Fruit fly (Drosophila melanogaster) whole organism, embryonic: Measurements from ENCODE around the gene CG4456.

Experiments
- ATbp ChIP-seq: fragments of 200-800 bp; sonication (Bioruptor generic); optimal IDR thresholded peaks from 2 replicates; lab custom pipeline; 2017; ENCODE audit warnings: missing biosample characterization, mild to moderate bottlenecking, missing genetic modification characterization, missing genetic modification reagents
- Atf-2 ChIP-seq: fragments of 200-800 bp; sonication (Bioruptor generic); optimal IDR thresholded peaks from 2 replicates; lab custom pipeline; 2016; ENCODE audit warnings: missing biosample characterization, missing genetic modification characterization
- Atf6 ChIP-seq: fragments of 200-800 bp; sonication (Bioruptor generic); IDR thresholded peaks from 2 replicates; pipeline ENCODE4 v1.3.6; 2022; ENCODE audit warnings: missing biosample characterization, missing genetic modification characterization
- CG10654 ChIP-seq: fragments of 200-800 bp; sonication (Bioruptor generic); optimal IDR thresholded peaks from 2 replicates; lab custom pipeline; 2016; ENCODE audit warnings: missing biosample characterization, missing genetic modification characterization
- CG10979 ChIP-seq: fragments of 200-800 bp; sonication (Bioruptor generic); optimal IDR thresholded peaks from 2 replicates; lab custom pipeline; 2018; ENCODE audit warnings: missing biosample characterization, mild to moderate bottlenecking, missing genetic modification characterization, moderate library complexity
- CG11723 ChIP-seq: fragments of 200-800 bp; sonication (Bioruptor generic); optimal IDR thresholded peaks from 2 replicates; lab custom pipeline; 2017; ENCODE audit warnings: missing biosample characterization, mild to moderate bottlenecking, missing genetic modification characterization
- CG12104 ChIP-seq: fragments of 200-800 bp; sonication (Bioruptor generic); optimal IDR thresholded peaks from 3 replicates; lab custom pipeline; 2016; ENCODE audit warnings: missing biosample characterization, missing genetic modification characterization
- CG12769 ChIP-seq: fragments of 200-800 bp; sonication (Bioruptor generic); optimal IDR thresholded peaks from 2 replicates; lab custom pipeline; 2019; ENCODE audit warnings: missing biosample characterization, mild to moderate bottlenecking, missing genetic modification characterization, moderate library complexity
- CG13424 ChIP-seq: fragments of 200-800 bp; sonication (Bioruptor generic); optimal IDR thresholded peaks from 2 replicates; lab custom pipeline; 2019; ENCODE audit warnings: missing biosample characterization, mild to moderate bottlenecking, missing genetic modification characterization, moderate library complexity
- CG14965 ChIP-seq: fragments of 200-800 bp; sonication (Bioruptor generic); optimal IDR thresholded peaks from 2 replicates; lab custom pipeline; 2016; ENCODE audit warnings: missing biosample characterization, missing genetic modification characterization, borderline replicate concordance
- CG15479 ChIP-seq: fragments of 200-800 bp; sonication (Bioruptor generic); optimal IDR thresholded peaks from 3 replicates; lab custom pipeline; 2019; ENCODE audit warnings: missing biosample characterization, mild to moderate bottlenecking, missing genetic modification characterization, moderate library complexity
- CG15696 ChIP-seq: fragments of 200-800 bp; sonication (Bioruptor generic); optimal IDR thresholded peaks from 2 replicates; lab custom pipeline; 2019; ENCODE audit warnings: missing biosample characterization, mild to moderate bottlenecking, missing genetic modification characterization, moderate library complexity
- CG16779 ChIP-seq: fragments of 200-800 bp; sonication (Bioruptor generic); IDR thresholded peaks from 2 replicates; pipeline ENCODE4 v1.3.6; 2022; ENCODE audit warnings: missing biosample characterization, missing genetic modification characterization
- CG16815 ChIP-seq: fragments of 200-800 bp; sonication (Bioruptor generic); optimal IDR thresholded peaks from 3 replicates; lab custom pipeline; 2017; ENCODE audit warnings: missing biosample characterization, mild to moderate bottlenecking, missing genetic modification characterization
- CG17829 ChIP-seq: fragments of 200-800 bp; optimal IDR thresholded peaks from 2 replicates; lab custom pipeline; 2019; ENCODE audit warnings: missing biosample characterization, mild to moderate bottlenecking, missing genetic modification characterization, moderate library complexity
- CG17912 ChIP-seq: fragments of 200-800 bp; sonication (Bioruptor generic); optimal IDR thresholded peaks from 2 replicates; lab custom pipeline; 2018; ENCODE audit warnings: missing biosample characterization, mild to moderate bottlenecking, missing genetic modification characterization
- CG2120 ChIP-seq: fragments of 200-800 bp; sonication (Bioruptor generic); optimal IDR thresholded peaks from 3 replicates; lab custom pipeline; 2016; ENCODE audit warnings: missing biosample characterization, missing genetic modification characterization
- CG30431 ChIP-seq: fragments of 200-800 bp; sonication (Bioruptor generic); optimal IDR thresholded peaks from 2 replicates; lab custom pipeline; 2017; ENCODE audit warnings: missing biosample characterization, missing genetic modification characterization
- CG43689 ChIP-seq: fragments of 200-800 bp; sonication (Bioruptor generic); IDR thresholded peaks from 2 replicates; pipeline ENCODE4 v1.3.6; 2022; ENCODE audit warnings: missing biosample characterization, missing genetic modification characterization
- CG4707 ChIP-seq: fragments of 200-800 bp; sonication (Bioruptor generic); optimal IDR thresholded peaks from 2 replicates; lab custom pipeline; 2018; ENCODE audit warnings: missing biosample characterization, mild to moderate bottlenecking, missing genetic modification characterization, moderate library complexity
- CG5180 ChIP-seq: fragments of 200-800 bp; sonication (Bioruptor generic); optimal IDR thresholded peaks from 3 replicates; lab custom pipeline; 2017; ENCODE audit warnings: missing biosample characterization, missing genetic modification characterization, mild to moderate bottlenecking, moderate library complexity, missing genetic modification reagents
- CG6689 ChIP-seq: fragments of 200-800 bp; sonication (Bioruptor generic); IDR thresholded peaks from 2 replicates; pipeline ENCODE4 v1.3.6; 2022; ENCODE audit warnings: missing biosample characterization, missing genetic modification characterization
- CG6765 ChIP-seq: fragments of 200-800 bp; sonication (Bioruptor generic); optimal IDR thresholded peaks from 3 replicates; lab custom pipeline; 2017; ENCODE audit warnings: missing biosample characterization, mild to moderate bottlenecking, missing genetic modification characterization
- CG9817 ChIP-seq: fragments of 200-800 bp; sonication (Bioruptor generic); optimal IDR thresholded peaks from 2 replicates; lab custom pipeline; 2018; ENCODE audit warnings: missing biosample characterization, mild to moderate bottlenecking, missing genetic modification characterization, moderate library complexity
- CTCF ChIP-seq: fragments of 200-800 bp; sonication (Bioruptor generic); optimal IDR thresholded peaks from 2 replicates; lab custom pipeline; 2017; ENCODE audit warnings: missing biosample characterization, mild to moderate bottlenecking, missing genetic modification characterization, moderate library complexity
- Doc2 ChIP-seq: fragments of 200-800 bp; sonication (Bioruptor generic); IDR thresholded peaks from 2 replicates; pipeline ENCODE4 v1.3.6; 2022; ENCODE audit warnings: missing biosample characterization, missing genetic modification characterization
- HLH4C ChIP-seq: fragments of 200-800 bp; sonication (Bioruptor generic); IDR thresholded peaks from 3 replicates; pipeline ENCODE4 v1.3.6; 2022; ENCODE audit warnings: missing biosample characterization, missing genetic modification characterization; ENCODE audit not compliant: partially characterized antibody
- Hr78 ChIP-seq, 2 experiments: fragments of 200-800 bp in 1 of 2; fragments of >200 bp in 1 of 2; sonication (Bioruptor generic) in 1 of 2; optimal IDR thresholded peaks; 2 replicates each; lab custom pipeline; 2017 to 2019; ENCODE audit warnings: missing biosample characterization in 2 of 2, missing genetic modification characterization in 2 of 2, mild to moderate bottlenecking in 1 of 2, moderate library complexity in 1 of 2
- Lhr ChIP-seq: fragments of 200-800 bp; sonication (Bioruptor generic); optimal IDR thresholded peaks from 3 replicates; lab custom pipeline; 2017; ENCODE audit warnings: mild to moderate bottlenecking, missing biosample characterization, missing genetic modification reagents, missing genetic modification characterization
- Myb ChIP-seq: fragments of 200-800 bp; sonication (Bioruptor generic); optimal IDR thresholded peaks from 2 replicates; lab custom pipeline; 2016; ENCODE audit warnings: missing biosample characterization, missing genetic modification characterization
- Neu2 ChIP-seq: fragments of 200-800 bp; sonication (Bioruptor generic); optimal IDR thresholded peaks from 3 replicates; lab custom pipeline; 2016; ENCODE audit warnings: missing biosample characterization, missing genetic modification characterization, borderline replicate concordance
- Oli ChIP-seq: fragments of 200-800 bp; sonication (Bioruptor generic); optimal IDR thresholded peaks from 2 replicates; lab custom pipeline; 2018; ENCODE audit warnings: missing biosample characterization, mild to moderate bottlenecking, missing genetic modification characterization, moderate library complexity
- Optix ChIP-seq: fragments of 200-800 bp; sonication (Bioruptor generic); IDR thresholded peaks from 3 replicates; pipeline ENCODE4 v1.3.6; 2022; ENCODE audit warnings: missing biosample characterization, missing genetic modification characterization
- Side ChIP-seq: fragments of 200-800 bp; sonication (Bioruptor generic); optimal IDR thresholded peaks from 2 replicates; lab custom pipeline; 2016; ENCODE audit warnings: missing biosample characterization, missing genetic modification characterization
- Six4 ChIP-seq: fragments of 200-800 bp; sonication (Bioruptor generic); optimal IDR thresholded peaks from 2 replicates; lab custom pipeline; 2016; ENCODE audit warnings: missing biosample characterization, missing genetic modification characterization
- TFAM ChIP-seq: fragments of 200-800 bp; sonication (Bioruptor generic); optimal IDR thresholded peaks from 2 replicates; lab custom pipeline; 2017; ENCODE audit warnings: missing biosample characterization, missing genetic modification characterization, inconsistent platforms
- YL-1 ChIP-seq: fragments of 200-800 bp; sonication (Bioruptor generic); optimal IDR thresholded peaks from 3 replicates; lab custom pipeline; 2017; ENCODE audit warnings: missing biosample characterization, mild to moderate bottlenecking, missing genetic modification characterization
- ac ChIP-seq: fragments of 200-800 bp; sonication (Bioruptor generic); optimal IDR thresholded peaks from 3 replicates; lab custom pipeline; 2017; ENCODE audit warnings: missing biosample characterization, mild to moderate bottlenecking, missing genetic modification characterization
- cas ChIP-seq: fragments of 200-800 bp; sonication (Bioruptor generic); IDR thresholded peaks from 2 replicates; pipeline ENCODE4 v1.3.6; 2022; ENCODE audit warnings: missing biosample characterization, missing genetic modification characterization
- ci ChIP-seq: fragments of 200-800 bp; sonication (Bioruptor generic); IDR thresholded peaks from 3 replicates; pipeline ENCODE4 v1.3.6; 2022; ENCODE audit warnings: missing biosample characterization, missing genetic modification characterization
- dmrt99B ChIP-seq: fragments of 200-800 bp; sonication (Bioruptor generic); optimal IDR thresholded peaks from 2 replicates; lab custom pipeline; 2018; ENCODE audit warnings: missing biosample characterization, mild to moderate bottlenecking, missing genetic modification characterization, moderate library complexity
- dpn ChIP-seq, 2 experiments: fragments of 200-800 bp; sonication (Bioruptor generic); optimal IDR thresholded peaks; 3 replicates each; lab custom pipeline; 2016; ENCODE audit warnings: missing biosample characterization in 2 of 2, missing genetic modification characterization in 2 of 2
- ken ChIP-seq: fragments of 200-800 bp; sonication (Bioruptor generic); IDR thresholded peaks from 3 replicates; pipeline ENCODE4 v1.3.6; 2022; ENCODE audit warnings: missing biosample characterization, missing genetic modification characterization
- nau ChIP-seq: fragments of 200-800 bp; sonication (Bioruptor generic); optimal IDR thresholded peaks from 3 replicates; lab custom pipeline; 2017; ENCODE audit warnings: missing biosample characterization, mild to moderate bottlenecking, missing genetic modification characterization, missing genetic modification reagents
- nerfin-1 ChIP-seq: fragments of 200-800 bp; sonication (Bioruptor generic); optimal IDR thresholded peaks from 3 replicates; lab custom pipeline; 2019; ENCODE audit warnings: missing biosample characterization, mild to moderate bottlenecking, missing genetic modification characterization, moderate library complexity
- nom ChIP-seq: fragments of 200-800 bp; sonication (Bioruptor generic); optimal IDR thresholded peaks from 2 replicates; lab custom pipeline; 2017; ENCODE audit warnings: missing biosample characterization, missing genetic modification characterization, mild to moderate bottlenecking, moderate library complexity, missing genetic modification reagents
- phol ChIP-seq: fragments of 200-800 bp; sonication (Bioruptor generic); optimal IDR thresholded peaks from 3 replicates; lab custom pipeline; 2018; ENCODE audit warnings: missing biosample characterization, mild to moderate bottlenecking, missing genetic modification characterization, moderate library complexity
- slou ChIP-seq: fragments of 200-800 bp; sonication (Bioruptor generic); optimal IDR thresholded peaks from 3 replicates; lab custom pipeline; 2016; ENCODE audit warnings: missing biosample characterization, missing genetic modification characterization
- sna ChIP-seq: fragments of 200-800 bp; sonication (Bioruptor generic); IDR thresholded peaks from 2 replicates; pipeline ENCODE4 v1.3.6; 2022; ENCODE audit warnings: missing biosample characterization, missing genetic modification characterization; ENCODE audit not compliant: partially characterized antibody
- sob ChIP-seq: fragments of 200-800 bp; sonication (Bioruptor generic); IDR thresholded peaks from 2 replicates; pipeline ENCODE4 v1.3.6; 2022; ENCODE audit warnings: missing biosample characterization, missing genetic modification characterization

The CG4456 gene

dm6 chr3L:9333745-9334382 lies 38.7 kb upstream of the CG4456 start, which contains the start of gene PGRP-LA (continued):
- TF ChIP-seq CG4707 (no peak), CG6765 (GFP tag; lab: Kevin White, UChicago) (peak; percentile 21), CG43689 (GFP tag; lab: Robert Waterston, UW) (no peak), YL-1 (no peak), Doc2 (GFP tag; lab: Robert Waterston, UW) (no peak), ken (no peak), ci (GFP tag; lab: Robert Waterston, UW) (peak; percentile 70; the same call in 2 of the 3 replicates), Atf-2 (GFP tag; lab: Kevin White, UChicago) (no peak), ac (GFP tag; lab: Kevin White, UChicago) (no peak), CG17912 (GFP tag; lab: Kevin White, UChicago) (no peak), CG2120 (GFP tag; lab: Kevin White, UChicago) (peak; percentile 28), Myb (GFP tag; lab: Kevin White, UChicago) (peak; percentile 54), Optix (no peak), CG12104 (GFP tag; lab: Kevin White, UChicago) (no peak), dpn (GFP tag; optimal IDR thresholded peaks at IDR 0.05; lab: Kevin White, UChicago) (peak in 1 of 2 experiments; percentile 36), CG10654 (GFP tag; lab: Kevin White, UChicago) (no peak), CG30431 (no peak), nom (GFP tag; lab: Kevin White, UChicago) (no peak), nau (GFP tag; lab: Kevin White, UChicago) (no peak), CG17829 (tag; lab: Kevin White, UChicago) (no peak), CG15479 (GFP tag; lab: Kevin White, UChicago) (no peak), CTCF (peak; percentile 95), Neu2 (no peak), cas (no peak), Side (no peak), CG16815 (GFP tag; lab: Kevin White, UChicago) (no peak), CG6689 (no peak), CG5180 (GFP tag; lab: Kevin White, UChicago) (no peak), Oli (peak; percentile 27), CG16779 (GFP tag; lab: Robert Waterston, UW) (no peak), CG12769 (tag; lab: Kevin White, UChicago) (no peak), slou (GFP tag; lab: Kevin White, UChicago) (no peak), sob (GFP tag; lab: Robert Waterston, UW) (peak; percentile 64; the same call in 1 of the 2 replicates), Atf6 (GFP tag; lab: Robert Waterston, UW) (no peak), HLH4C (GFP tag; lab: Robert Waterston, UW) (no peak), CG9817 (tag; lab: Kevin White, UChicago) (peak; percentile 22), dmrt99B (tag; lab: Kevin White, UChicago) (peak; percentile 25), Hr78 (GFP tag; optimal IDR thresholded peaks at IDR 0.05; lab: Kevin White, UChicago) (no peak), CG15696 (no peak), Six4 (GFP tag; lab: Kevin White, UChicago) (peak; percentile 1), CG14965 (GFP tag; lab: Kevin White, UChicago) (peak; percentile 80), Lhr (GFP tag; lab: Kevin White, UChicago) (no peak), phol (tag; lab: Kevin White, UChicago) (no peak), nerfin-1 (tag; lab: Kevin White, UChicago) (no peak), TFAM (GFP tag; lab: Kevin White, UChicago) (no peak), CG13424 (peak; percentile 30), sna (GFP tag; lab: Robert Waterston, UW) (no peak), CG11723 (GFP tag; lab: Kevin White, UChicago) (no peak), CG10979 (tag; lab: Kevin White, UChicago) (no peak), ATbp (GFP tag; lab: Kevin White, UChicago) (peak; percentile 15)
